Fruit fly (Drosophila melanogaster) whole organism, pupa: ENCODE results near the gene Ctr1A.
A peak's percentile ranks its signal among the peaks of the same experiment; 100 is the strongest.

Source experiments
- CG13204 ChIP-seq: fragments of 200-800 bp; sonication (Bioruptor generic); optimal IDR thresholded peaks from 2 replicates; lab custom pipeline; 2018; ENCODE audit warnings: missing biosample characterization, mild to moderate bottlenecking, missing genetic modification characterization, moderate library complexity
- CG15710 ChIP-seq: fragments of 200-800 bp; sonication (Bioruptor generic); optimal IDR thresholded peaks from 2 replicates; lab custom pipeline; 2018; ENCODE audit warnings: missing biosample characterization, mild to moderate bottlenecking, missing genetic modification characterization, moderate library complexity
- CG17806 ChIP-seq: fragments of 200-800 bp; sonication (Bioruptor generic); optimal IDR thresholded peaks from 2 replicates; lab custom pipeline; 2018; ENCODE audit warnings: missing biosample characterization, mild to moderate bottlenecking, missing genetic modification characterization, moderate library complexity
- CG34367 ChIP-seq: fragments of 200-800 bp; sonication (Bioruptor generic); optimal IDR thresholded peaks from 2 replicates; lab custom pipeline; 2018; ENCODE audit warnings: missing biosample characterization, mild to moderate bottlenecking, missing genetic modification characterization
- CG4496 ChIP-seq: fragments of 200-800 bp; sonication (Bioruptor generic); IDR thresholded peaks from 3 replicates; pipeline ENCODE4 v1.3.6; 2022; ENCODE audit warnings: missing biosample characterization, missing genetic modification characterization
- CG8159 ChIP-seq: fragments of 200-800 bp; sonication (Bioruptor generic); optimal IDR thresholded peaks from 3 replicates; lab custom pipeline; 2018; ENCODE audit warnings: missing biosample characterization, mild to moderate bottlenecking, missing genetic modification characterization, moderate library complexity
- CG9948 ChIP-seq: fragments of 200-800 bp; sonication (Bioruptor generic); optimal IDR thresholded peaks from 2 replicates; lab custom pipeline; 2018; ENCODE audit warnings: missing biosample characterization, mild to moderate bottlenecking, missing genetic modification characterization, moderate library complexity
- D1 ChIP-seq: fragments of 200-800 bp; sonication (Bioruptor generic); optimal IDR thresholded peaks from 2 replicates; lab custom pipeline; 2018; ENCODE audit warnings: missing biosample characterization, mild to moderate bottlenecking, missing genetic modification characterization, moderate library complexity
- EcR ChIP-seq: fragments of 200-800 bp; sonication (Bioruptor generic); optimal IDR thresholded peaks from 3 replicates; lab custom pipeline; 2019; ENCODE audit warnings: missing biosample characterization, missing genetic modification characterization, mild to moderate bottlenecking, moderate library complexity, missing genetic modification reagents
- Pif1A ChIP-seq: fragments of 200-800 bp; sonication (Bioruptor generic); optimal IDR thresholded peaks from 3 replicates; lab custom pipeline; 2016; ENCODE audit warnings: missing biosample characterization, missing genetic modification characterization
- Pif1B ChIP-seq: fragments of 200-800 bp; sonication (Bioruptor generic); optimal IDR thresholded peaks from 3 replicates; lab custom pipeline; 2016; ENCODE audit warnings: missing biosample characterization, missing genetic modification characterization
- Snoo ChIP-seq: fragments of 200-800 bp; sonication (Bioruptor generic); optimal IDR thresholded peaks from 3 replicates; lab custom pipeline; 2017; ENCODE audit warnings: missing biosample characterization, mild to moderate bottlenecking, missing genetic modification characterization, inconsistent platforms
- fd96Ca ChIP-seq: fragments of 200-800 bp; sonication (Bioruptor generic); IDR thresholded peaks from 3 replicates; pipeline ENCODE4 v1.3.6; 2022; ENCODE audit warnings: missing biosample characterization, missing genetic modification characterization

- TF ChIP-seq Pif1B (GFP tag; lab: Kevin White, UChicago) (peak; percentile 14), EcR (no peak), Snoo (tag; lab: Kevin White, UChicago) (no peak), CG4496 (peak; percentile 71; the same call in 2 of the 3 replicates), Pif1A (GFP tag; lab: Kevin White, UChicago) (peak; percentile 43), CG34367 (tag; lab: Kevin White, UChicago) (no peak), D1 (no peak), fd96Ca (GFP tag; lab: Robert Waterston, UW) (peak; percentile 81), CG15710 (tag; lab: Kevin White, UChicago) (peak; percentile 3), CG8159 (peak; percentile 3), CG13204 (GFP tag; lab: Kevin White, UChicago) (no peak), CG9948 (tag; lab: Kevin White, UChicago) (peak; percentile 10), CG17806 (tag; lab: Kevin White, UChicago) (peak; percentile 8)
These were observed 19.8 kb upstream of the Ctr1A start for dm6 chrX:6641602-6642001.
